Fruit fly (Drosophila melanogaster) Kc167 (cell line): ENCODE results near the gene BORCS5.

ENCODE experiments used
- Myc ChIP-seq: fragments of >200 bp; optimal IDR thresholded peaks from 2 replicates; lab custom pipeline; 2017; ENCODE audit warnings: missing external identifiers
- Sin3A ChIP-seq: fragments of >200 bp; optimal IDR thresholded peaks from 2 replicates; lab custom pipeline; 2018; ENCODE audit warnings: missing external identifiers
- h ChIP-seq: fragments of >200 bp; optimal IDR thresholded peaks from 3 replicates; lab custom pipeline; 2018; ENCODE audit warnings: missing external identifiers
- insv ChIP-seq: fragments of >200 bp; optimal IDR thresholded peaks from 3 replicates; lab custom pipeline; 2018; ENCODE audit warnings: missing external identifiers
- psq ChIP-seq: fragments of >200 bp; optimal IDR thresholded peaks from 2 replicates; lab custom pipeline; 2017; ENCODE audit warnings: missing external identifiers
- ttk ChIP-seq: sonication (Bioruptor generic); optimal IDR thresholded peaks from 2 replicates; lab custom pipeline; 2017; ENCODE audit warnings: missing external identifiers

DNA sequence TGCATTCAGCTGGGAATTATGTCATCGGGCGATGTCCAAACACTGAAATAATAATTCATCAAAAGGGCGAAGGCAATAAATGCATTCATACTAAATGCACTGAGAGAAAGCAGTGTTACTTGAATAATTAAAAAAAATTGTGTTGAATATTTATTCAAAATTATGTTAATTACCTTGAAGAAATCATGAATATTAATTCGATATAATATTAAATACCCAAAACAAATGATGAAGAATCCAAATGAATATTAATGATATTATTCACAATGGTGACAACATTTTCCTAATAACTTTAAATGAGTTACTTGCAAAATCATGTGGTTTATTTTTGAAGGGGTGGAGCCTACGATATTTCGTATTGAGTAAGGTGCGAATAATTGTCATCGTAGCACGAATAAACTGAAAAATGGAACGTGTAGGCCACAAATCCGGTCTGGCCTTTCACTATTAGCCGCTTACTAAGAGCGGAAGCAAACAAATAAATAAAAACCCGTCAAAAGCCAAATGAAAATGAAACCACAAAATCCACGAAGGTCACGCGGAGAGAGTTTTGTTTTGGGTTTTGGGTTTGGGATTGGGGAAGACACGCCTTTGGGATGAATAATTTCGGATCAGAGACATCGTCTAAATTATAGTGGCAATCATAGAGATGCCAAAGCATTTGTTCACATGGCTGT is 30.7 kb downstream of the BORCS5 start:
- TF ChIP-seq insv (no peak), h (lab: Kevin White, UChicago) (no peak), ttk (lab: Kevin White, UChicago) (no peak), Myc (no peak), Sin3A (lab: Kevin White, UChicago) (no peak), psq (no peak)
